Fruit fly (Drosophila melanogaster): ENCODE data around the gene Npc1a.

DNA sequence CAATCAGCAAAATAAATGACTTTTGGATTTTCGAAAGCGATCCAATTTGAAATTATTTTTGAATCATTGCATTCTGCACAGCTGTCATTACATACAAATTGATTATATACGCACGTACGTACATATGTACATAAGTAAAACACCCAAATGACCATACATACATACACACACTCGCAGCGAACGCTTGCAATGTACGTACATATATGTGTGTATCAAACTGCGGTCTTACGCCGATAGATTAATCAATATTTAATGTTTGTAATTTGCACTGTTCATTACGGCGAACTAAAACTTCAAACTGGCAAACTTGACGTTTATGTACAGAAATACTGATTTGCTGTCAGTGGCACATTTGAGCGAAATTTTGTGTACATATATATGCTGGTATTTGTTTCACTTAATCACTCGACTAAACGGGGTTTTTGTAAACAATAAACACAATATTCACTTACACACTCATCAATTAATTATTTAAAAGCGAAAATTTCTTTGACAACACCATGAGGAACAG lies 5.3 kb upstream of the Npc1a start:
- no peak for TF ChIP-seq CG2678 (tag; optimal IDR thresholded peaks at IDR 0.05)
- TF ChIP-seq CG11398 (GFP tag; optimal IDR thresholded peaks at IDR 0.05), result no peak
- TF ChIP-seq rib (GFP tag; IDR thresholded peaks at IDR 0.05), result no peak
- no peak for TF ChIP-seq bigmax (GFP tag; optimal IDR thresholded peaks at IDR 0.05)
